Fruit fly (Drosophila melanogaster): ENCODE data around the gene Cisd2.

dm6 chr3R:29217309-29217708 lies 5.9 kb downstream of the Cisd2 start:
- TF ChIP-seq insv (optimal IDR thresholded peaks at IDR 0.05) = no peak
- no peak for TF ChIP-seq Sin3A (optimal IDR thresholded peaks at IDR 0.05)
- no peak for TF ChIP-seq h (optimal IDR thresholded peaks at IDR 0.05)
- TF ChIP-seq ttk (optimal IDR thresholded peaks at IDR 0.05) = no peak
- TF ChIP-seq Myc (optimal IDR thresholded peaks at IDR 0.05) = no peak

Data from Kc167 (cell line).